Worm (Caenorhabditis elegans): ENCODE data around the gene C05D12.4.

Gene C05D12.4

ce11 chrII:11443862-11444261 is 12.2 kb downstream of the C05D12.4 start, which contains the start of gene adbp-1:
TSS of gene adbp-1 (plus strand) at chrII:11444162.
- TF ChIP-seq madf-6 (GFP tag; IDR thresholded peaks at IDR 0.05) (0 out of 2 replicates have a peak, but pooled peaks have one; percentile 39), F22D6.2 (tag; optimal IDR thresholded peaks at IDR 0.05) (no peak)

- no peak for TF ChIP-seq efl-1 (GFP tag; optimal IDR thresholded peaks at IDR 0.05)
- TF ChIP-seq Y95B8A.8 (GFP tag; IDR thresholded peaks at IDR 0.05), result no peak
- no peak for TF ChIP-seq sptf-2 (GFP tag; optimal IDR thresholded peaks at IDR 0.05)
- no peak for TF ChIP-seq hmg-20 (GFP tag; IDR thresholded peaks at IDR 0.05)
- no peak for TF ChIP-seq athp-1 (tag; optimal IDR thresholded peaks at IDR 0.05)
- TF ChIP-seq madf-10 (tag; optimal IDR thresholded peaks at IDR 0.05), result no peak
- TF ChIP-seq Y53F4B.3 (GFP tag; IDR thresholded peaks at IDR 0.05), result no peak
- no peak for TF ChIP-seq ceh-100 (GFP tag; IDR thresholded peaks at IDR 0.05)
- TF ChIP-seq gei-17 (GFP tag; optimal IDR thresholded peaks at IDR 0.05), result no peak
- TF ChIP-seq aptf-2 (GFP tag; conservative IDR thresholded peaks at IDR 0.05), result no peak
These were observed 13.3 kb downstream of the C05D12.4 start, which contains the start of gene W02B12.13 for ce11 chrII:11444973-11445372. TSS of gene W02B12.13 (plus strand) at chrII:11445273.

ce11 chrII:11448753-11449152 is 17.1 kb downstream of the C05D12.4 start, which contains the start of gene W02B12.1:
TSS of gene W02B12.1 (plus strand) at chrII:11449021.
- TF ChIP-seq ztf-3 (GFP tag; optimal IDR thresholded peaks at IDR 0.05), result no peak
- peak; percentile 73 for TF ChIP-seq nhr-80 (tag; optimal IDR thresholded peaks at IDR 0.05)
- no peak for TF ChIP-seq ztf-28 (GFP tag; IDR thresholded peaks at IDR 0.05)

- TF ChIP-seq ztf-18 (tag; optimal IDR thresholded peaks at IDR 0.05) (no peak), lin-35 (GFP tag; optimal IDR thresholded peaks at IDR 0.05) (peak in 1 of 3 experiments; percentile 3)
These were observed 19.2 kb downstream of the C05D12.4 start for ce11 chrII:11450882-11451281.

ce11 chrII:11451738-11452137 is 20.1 kb downstream of the C05D12.4 start:
- TF ChIP-seq ceh-58 (GFP tag; IDR thresholded peaks at IDR 0.05) (no peak), nhr-80 (tag; optimal IDR thresholded peaks at IDR 0.05) (no peak), ceh-100 (GFP tag; IDR thresholded peaks at IDR 0.05) (no peak), zfh-2 (GFP tag; conservative IDR thresholded peaks at IDR 0.05) (peak; percentile 78), xnd-1 (tag; optimal IDR thresholded peaks at IDR 0.05) (no peak), K11D2.4 (GFP tag; IDR thresholded peaks at IDR 0.05) (no peak), ztf-28 (GFP tag; IDR thresholded peaks at IDR 0.05) (no peak), B0035.1 (tag; optimal IDR thresholded peaks at IDR 0.05) (no peak), K12H6.12 (tag; optimal IDR thresholded peaks at IDR 0.05) (no peak), egrh-3 (GFP tag; IDR thresholded peaks at IDR 0.05) (peak; percentile 28; the same call in 1 of the 2 replicates), fkh-3 (tag; optimal IDR thresholded peaks at IDR 0.05) (peak; percentile 2)

- TF ChIP-seq ccch-3 (GFP tag; optimal IDR thresholded peaks at IDR 0.05), result no peak
- TF ChIP-seq ztf-22 (GFP tag; optimal IDR thresholded peaks at IDR 0.05), result no peak
- TF ChIP-seq T07F8.4 (tag; optimal IDR thresholded peaks at IDR 0.05), result no peak
- TF ChIP-seq him-1 (tag; optimal IDR thresholded peaks at IDR 0.05), result no peak
- TF ChIP-seq tbx-9 (tag; optimal IDR thresholded peaks at IDR 0.05; ENCODE audit: borderline replicate concordance), result no peak
- TF ChIP-seq ceh-91 (GFP tag; IDR thresholded peaks at IDR 0.05), result no peak
- no peak for TF ChIP-seq tbp1 (GFP tag; optimal IDR thresholded peaks at IDR 0.05)
- TF ChIP-seq nfya-1 (tag; optimal IDR thresholded peaks at IDR 0.05; ENCODE audit: borderline replicate concordance, insufficient read depth), result no peak
- no peak for TF ChIP-seq hmg-20 (GFP tag; IDR thresholded peaks at IDR 0.05)
- no peak for TF ChIP-seq attf-5 (GFP tag; optimal IDR thresholded peaks at IDR 0.05)
- TF ChIP-seq F57C9.4 (tag; optimal IDR thresholded peaks at IDR 0.05), result no peak
- no peak for TF ChIP-seq nfya-2 (GFP tag; IDR thresholded peaks at IDR 0.05)
- TF ChIP-seq let-526 (GFP tag; IDR thresholded peaks at IDR 0.05), result no peak
- no peak for TF ChIP-seq B0261.1 (tag; optimal IDR thresholded peaks at IDR 0.05)
- no peak for TF ChIP-seq ets-4 (GFP tag; optimal IDR thresholded peaks at IDR 0.05)
- TF ChIP-seq ztf-6 (GFP tag; IDR thresholded peaks at IDR 0.05), result no peak
- no peak for TF ChIP-seq Y53G8AR.9 (GFP tag; conservative IDR thresholded peaks at IDR 0.05)
These were observed 20.9 kb downstream of the C05D12.4 start, which contains the start of gene rsp-2 for ce11 chrII:11452498-11453005. TSS of gene rsp-2 (minus strand) at chrII:11452955.

Data from whole organism, young adult.